Fruit fly (Drosophila melanogaster) whole organism, larva: ENCODE measurements around the gene ScsbetaA.
A peak's percentile ranks its signal among the peaks of the same experiment; 100 is the strongest.

Experiments used
- noc ChIP-seq: fragments of 200-800 bp; sonication (Bioruptor generic); optimal IDR thresholded peaks from 3 replicates; lab custom pipeline; 2019; ENCODE audit warnings: missing biosample characterization, mild to moderate bottlenecking, missing genetic modification characterization, moderate library complexity

Gene ScsbetaA

DNA sequence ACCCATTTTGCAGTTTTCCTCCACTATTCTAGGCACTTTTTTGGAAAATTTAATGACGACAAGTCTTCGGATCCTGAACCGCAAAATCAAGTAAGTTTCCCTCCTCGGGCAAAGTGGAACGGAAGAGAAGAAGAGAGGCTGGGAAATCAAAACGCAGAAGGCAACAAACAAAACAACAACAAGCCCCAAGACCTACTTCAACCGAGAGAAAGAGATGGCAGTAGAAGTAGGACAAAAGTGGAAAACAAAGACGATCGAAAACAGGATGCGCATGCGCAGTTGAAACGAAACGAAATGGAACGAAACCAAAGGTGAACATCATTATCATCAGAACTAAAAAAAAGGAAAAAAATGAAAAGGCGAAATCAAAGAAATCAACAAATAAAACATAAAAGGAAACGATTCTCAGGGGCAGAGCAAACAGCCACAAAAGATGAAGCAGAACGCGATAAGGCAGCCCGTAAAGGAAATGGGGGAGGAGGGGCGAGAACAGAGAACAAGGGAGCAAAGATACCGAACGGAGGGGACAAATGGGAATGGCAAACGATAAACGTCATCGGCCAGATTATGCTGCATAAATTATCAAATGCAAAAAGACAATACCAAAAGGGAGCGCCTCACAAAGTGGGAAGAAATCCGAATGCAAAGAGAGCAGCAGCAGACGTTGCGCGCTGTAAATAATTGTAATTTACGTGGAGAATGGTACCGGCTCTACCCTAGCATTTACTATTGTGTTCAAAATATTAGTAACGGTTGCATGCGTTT, 11.3 kb upstream of the ScsbetaA start:
- TF ChIP-seq noc, result no peak

DNA sequence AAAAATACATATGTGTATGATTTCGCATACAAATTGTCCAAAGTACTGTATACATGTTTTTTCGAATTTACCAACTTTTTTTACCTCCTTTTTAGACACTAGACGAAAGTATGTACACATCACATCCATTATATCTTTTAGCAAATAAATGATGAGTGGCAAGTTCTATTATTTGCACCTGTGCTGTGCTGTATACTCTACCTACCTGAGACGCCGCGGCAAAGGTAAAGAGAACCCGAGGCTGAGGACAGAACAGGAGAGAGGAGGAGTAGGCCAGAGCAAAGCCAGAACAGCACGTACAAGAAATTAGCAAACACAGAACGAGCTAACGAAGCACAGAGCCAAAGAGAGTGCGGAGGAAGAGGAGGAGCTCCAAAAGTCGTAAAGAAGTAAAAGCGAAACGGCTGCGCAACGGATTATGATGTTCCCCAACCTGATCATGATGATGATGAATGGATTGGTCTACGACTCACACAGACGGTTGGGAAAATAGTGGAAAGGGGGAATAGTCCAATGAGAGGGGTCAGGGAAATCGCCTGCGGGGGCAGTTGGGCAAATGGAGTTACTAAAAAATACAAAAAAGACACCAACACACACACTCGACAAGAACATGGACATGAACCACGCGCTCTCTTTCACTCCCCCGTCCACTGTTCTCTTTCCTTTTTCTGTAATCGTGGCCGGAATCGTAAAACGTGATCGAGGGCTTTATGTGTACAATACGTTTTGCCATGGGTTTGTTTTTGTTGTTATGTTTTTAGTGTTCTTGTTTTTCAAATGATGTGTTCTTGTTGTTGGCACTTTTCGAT, 10.5 kb upstream of the ScsbetaA start:
- peak; percentile 72 for TF ChIP-seq noc

dm6 chr3R:8929703-8930102, 8.8 kb upstream of the ScsbetaA start:
- TF ChIP-seq noc, result no peak

- TF ChIP-seq noc, result peak; percentile 74
These were observed 8.1 kb upstream of the ScsbetaA start for dm6 chr3R:8930165-8931063.

- no peak for TF ChIP-seq noc
These were observed 7.5 kb upstream of the ScsbetaA start for dm6 chr3R:8931064-8931419.

- TF ChIP-seq noc, result peak; percentile 14
These were observed 6.7 kb upstream of the ScsbetaA start, which contains the start of gene pyd for dm6 chr3R:8931777-8932345. Gene pyd, minus strand, starts transcription at chr3R:8931896.

- TF ChIP-seq noc, result no peak
These were observed 5.8 kb upstream of the ScsbetaA start for dm6 chr3R:8932741-8933140.

DNA sequence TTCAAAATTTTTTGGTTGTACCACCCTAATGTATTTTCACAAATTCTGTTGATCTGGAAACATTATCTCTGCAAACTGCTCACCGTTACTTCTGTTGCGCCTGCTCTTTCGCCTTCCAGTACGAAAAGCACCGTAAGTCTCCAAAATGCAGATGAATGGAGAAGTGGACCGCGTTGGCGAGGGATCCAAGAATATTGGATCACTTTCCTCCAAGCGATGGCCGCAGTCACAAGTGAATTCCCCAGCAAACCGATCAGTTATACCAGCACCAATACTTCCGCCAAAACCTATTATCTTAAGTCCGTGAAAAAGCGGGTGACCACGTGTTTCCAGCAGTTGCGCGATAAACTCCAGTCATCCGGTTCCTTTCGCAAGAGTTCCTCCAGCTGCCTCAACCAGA, 3.6 kb upstream of the ScsbetaA start, which contains the start of gene osk:
osk (plus strand) TSS at position 197 of the 400 bp plus-strand sequence.
- no peak for TF ChIP-seq noc

DNA sequence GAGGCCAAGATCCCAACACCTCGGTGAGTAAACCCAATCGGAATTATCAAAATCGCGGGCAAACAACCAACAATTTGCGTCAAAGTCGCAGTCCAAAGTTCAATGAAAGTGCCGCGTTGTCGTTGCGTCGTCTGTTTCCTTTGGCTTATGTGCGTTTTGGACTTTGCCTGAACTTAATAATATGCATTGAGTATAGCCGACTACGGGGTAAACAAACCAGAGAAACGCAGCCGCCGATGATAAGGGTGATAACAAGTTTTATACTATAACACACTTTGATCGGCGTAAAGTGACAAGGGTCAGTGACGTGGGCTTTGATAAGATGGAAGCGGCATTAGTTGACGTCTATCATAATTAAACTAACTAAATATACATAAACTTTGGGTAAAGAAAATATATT, 1.2 kb downstream of the ScsbetaA start:
- no peak for TF ChIP-seq noc

- TF ChIP-seq noc, result no peak
These were observed 6.3 kb downstream of the ScsbetaA start, which contains the start of gene CG11964 for dm6 chr3R:8944866-8945265. Gene CG11964, minus strand, starts transcription at chr3R:8945020.

DNA sequence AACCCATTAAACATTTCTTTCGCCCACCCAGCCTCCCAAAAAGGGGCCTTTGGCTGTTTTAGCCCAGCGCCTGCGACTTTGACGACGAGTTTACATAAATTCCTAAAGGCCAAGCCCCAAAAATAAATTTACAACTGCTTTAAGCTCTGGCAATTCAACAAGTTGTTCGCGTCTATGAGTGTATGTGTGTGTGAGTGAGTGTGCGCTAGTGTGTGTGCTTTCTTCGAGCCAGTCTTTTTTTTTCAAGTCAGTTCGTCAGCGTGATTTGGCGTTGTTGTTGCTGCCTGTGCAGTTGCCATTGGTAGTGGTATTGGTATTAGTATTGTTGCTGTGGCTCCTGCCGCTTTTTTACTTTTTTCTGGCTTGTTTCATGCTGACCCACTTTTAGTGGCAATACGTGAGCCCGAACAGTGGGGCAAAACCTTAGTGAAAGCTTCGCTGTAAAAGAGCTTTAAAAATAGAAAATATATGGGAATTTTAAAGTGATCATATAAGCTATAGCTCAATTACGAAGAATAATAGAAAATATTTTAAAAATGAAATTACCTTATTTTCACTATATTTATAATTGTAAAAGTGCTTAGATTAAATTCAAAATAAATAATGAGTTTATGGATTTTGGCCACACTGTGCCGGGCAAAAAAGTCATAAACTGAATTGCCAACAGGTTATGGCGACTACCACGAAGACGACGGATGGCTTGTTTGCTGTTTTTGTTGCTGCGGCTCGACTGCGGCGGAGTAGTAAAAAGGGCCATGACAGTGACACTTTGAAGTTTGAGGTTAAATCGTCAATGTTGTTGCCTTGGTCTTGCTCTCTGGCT, 7.2 kb downstream of the ScsbetaA start:
- TF ChIP-seq noc, result peak; percentile 72

DNA sequence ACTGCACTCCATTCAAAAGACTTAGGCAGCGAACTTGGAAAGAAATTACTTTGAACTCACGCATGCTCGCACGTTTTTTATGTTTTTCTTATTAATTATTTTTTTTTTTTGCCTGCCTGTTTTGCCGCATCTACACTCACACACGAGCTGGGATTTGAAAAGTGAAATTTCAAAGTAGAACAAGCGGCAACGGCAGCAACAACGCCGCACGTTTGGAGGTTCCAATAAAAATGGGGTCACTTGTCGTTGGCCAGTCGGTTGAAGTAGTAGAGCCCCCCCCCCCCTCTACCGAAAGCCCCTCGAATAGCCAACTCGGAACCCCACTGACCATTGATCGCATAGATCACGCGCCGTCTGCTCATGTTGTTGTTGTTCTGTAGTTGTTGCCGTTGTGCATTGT, 7.9 kb downstream of the ScsbetaA start:
- no peak for TF ChIP-seq noc

DNA sequence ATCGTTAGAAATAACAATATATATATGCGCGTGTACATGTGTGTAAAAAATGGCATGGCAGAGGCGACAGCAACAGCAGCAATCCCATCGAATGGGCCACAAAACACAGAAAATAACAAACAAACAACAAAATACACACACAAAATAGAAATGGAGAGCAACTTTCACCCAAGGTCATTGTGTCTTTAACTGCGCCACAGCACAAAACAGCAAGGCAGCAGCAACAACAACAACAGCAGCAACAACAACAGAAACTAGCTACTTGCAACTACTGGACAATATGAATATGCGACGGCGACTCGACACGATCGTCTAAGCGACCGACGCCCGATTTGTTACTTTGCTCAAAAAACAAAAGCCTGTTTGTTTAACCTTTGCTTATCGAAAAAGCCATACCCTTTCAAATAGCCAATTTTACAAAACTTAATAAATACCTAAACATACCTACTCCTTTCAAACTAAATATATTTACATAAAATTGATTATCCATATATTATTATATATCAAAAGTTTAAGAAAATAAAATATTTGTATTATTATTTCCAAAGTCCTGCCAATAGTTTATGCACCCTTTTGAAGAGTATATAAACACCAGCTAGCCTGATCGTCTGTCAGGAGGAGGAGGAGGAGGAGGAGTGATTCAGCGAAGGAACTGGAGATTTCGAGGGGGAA, 9.4 kb downstream of the ScsbetaA start:
- TF ChIP-seq noc, result no peak

- TF ChIP-seq noc, result no peak
These were observed 10.3 kb downstream of the ScsbetaA start for dm6 chr3R:8948855-8949254.
